Worm (Caenorhabditis elegans) whole organism, midembryonic: ENCODE measurements around the gene F55C12.4.

Experiments
- cog-1 ChIP-seq: sonication (generic microtip); optimal IDR thresholded peaks from 2 replicates; lab custom pipeline; 2016; ENCODE audit warnings: missing genetic modification characterization, missing compliant biosample characterization
- ref-1 ChIP-seq: fragments of 200-800 bp; sonication (Bioruptor generic); conservative IDR thresholded peaks from 2 replicates; pipeline ENCODE4 v1.3.6; 2022; ENCODE audit warnings: missing genetic modification reagents, missing genetic modification characterization, missing compliant biosample characterization
- tab-1 ChIP-seq: fragments of 200-800 bp; sonication (Bioruptor generic); IDR thresholded peaks from 2 replicates; pipeline ENCODE4 v1.3.6; 2022; ENCODE audit warnings: missing genetic modification characterization, missing compliant biosample characterization

ce11 chrII:5829940-5830424 is 28.2 kb downstream of the F55C12.4 start, which contains the start of gene col-74:
- TF ChIP-seq tab-1 (no peak), cog-1 (no peak), ref-1 (GFP tag; lab: Robert Waterston, UW) (no peak)
